Worm (Caenorhabditis elegans) whole organism, late embryonic: Measurements from ENCODE around the gene F16B4.2.

Experiments
- ama-1 ChIP-seq: fragments of 150-350 bp; optimal IDR thresholded peaks from 2 replicates; lab custom pipeline; 2014
- ceh-14 ChIP-seq: sonication (generic microtip); optimal IDR thresholded peaks from 2 replicates; lab custom pipeline; 2016; ENCODE audit warnings: missing genotype, missing genetic modification characterization, missing compliant biosample characterization
- ceh-19 ChIP-seq: fragments of 200-800 bp; sonication (Bioruptor generic); optimal IDR thresholded peaks from 2 replicates; lab custom pipeline; 2018; ENCODE audit warnings: mild to moderate bottlenecking, missing genetic modification characterization, missing compliant biosample characterization
- ceh-31 ChIP-seq: sonication (generic microtip); optimal IDR thresholded peaks from 2 replicates; lab custom pipeline; 2016; ENCODE audit warnings: missing genetic modification characterization, missing compliant biosample characterization
- elt-2 ChIP-seq: sonication (generic microtip); optimal IDR thresholded peaks from 2 replicates; lab custom pipeline; 2016; ENCODE audit warnings: missing genetic modification reagents, missing genetic modification characterization, missing compliant biosample characterization
- pat-9 ChIP-seq: fragments of 200-800 bp; sonication (Bioruptor generic); optimal IDR thresholded peaks from 2 replicates; lab custom pipeline; 2018; ENCODE audit warnings: mild to moderate bottlenecking, missing genetic modification characterization, moderate library complexity, missing compliant biosample characterization
- pax-1 ChIP-seq: fragments of 150-350 bp; optimal IDR thresholded peaks from 2 replicates; lab custom pipeline; 2014; ENCODE audit warnings: missing biosample characterization, missing genetic modification characterization
- pqm-1 ChIP-seq: sonication (generic microtip); optimal IDR thresholded peaks from 2 replicates; lab custom pipeline; 2016; ENCODE audit warnings: missing genetic modification characterization, missing compliant biosample characterization
- rnt-1 ChIP-seq: sonication (generic microtip); optimal IDR thresholded peaks from 2 replicates; lab custom pipeline; 2016; ENCODE audit warnings: missing genetic modification characterization, missing compliant biosample characterization
- sox-4 ChIP-seq: sonication (generic microtip); optimal IDR thresholded peaks from 2 replicates; lab custom pipeline; 2017; ENCODE audit warnings: mild to moderate bottlenecking, missing genetic modification characterization, inconsistent platforms, missing compliant biosample characterization
- syd-9 ChIP-seq: sonication (generic microtip); optimal IDR thresholded peaks from 2 replicates; lab custom pipeline; 2016; ENCODE audit warnings: mild to moderate bottlenecking, missing genetic modification characterization, moderate library complexity, missing compliant biosample characterization
- unc-86 ChIP-seq: sonication (generic microtip); optimal IDR thresholded peaks from 2 replicates; lab custom pipeline; 2016; ENCODE audit warnings: missing genetic modification characterization, missing compliant biosample characterization

DNA sequence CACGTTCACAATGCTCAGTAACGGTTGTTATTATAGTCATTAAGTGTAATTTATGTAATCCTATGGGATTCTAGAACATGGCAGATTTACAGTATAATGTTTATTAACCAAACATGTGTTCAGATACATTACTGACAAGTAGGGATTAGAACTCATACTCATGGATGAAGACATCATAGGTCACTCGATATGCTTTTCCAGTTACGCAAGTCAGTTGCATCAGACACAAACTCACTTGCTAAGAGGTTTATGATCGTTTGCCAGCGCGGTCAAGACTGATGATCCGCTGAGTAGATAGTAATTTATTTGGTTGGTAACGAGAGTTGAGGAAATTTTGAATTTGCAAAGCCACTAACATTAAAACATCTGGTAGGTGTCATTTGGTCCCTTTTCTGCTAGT is 26.2 kb upstream of the F16B4.2 start:
- no peak for TF ChIP-seq ceh-19 (GFP tag; lab: Kevin White, UChicago)
- TF ChIP-seq ceh-31 (tag; lab: Kevin White, UChicago), result no peak
- no peak for TF ChIP-seq rnt-1 (tag; lab: Kevin White, UChicago)
- TF ChIP-seq syd-9 (tag; lab: Kevin White, UChicago), result no peak
- no peak for TF ChIP-seq ama-1 (lab: Kevin White, UChicago)
- TF ChIP-seq unc-86 (tag; lab: Kevin White, UChicago), result no peak
- no peak for TF ChIP-seq elt-2
- TF ChIP-seq ceh-14 (tag; lab: Kevin White, UChicago), result no peak
- TF ChIP-seq sox-4 (tag; lab: Kevin White, UChicago), result no peak
- TF ChIP-seq pat-9 (tag; lab: Kevin White, UChicago), result no peak
- TF ChIP-seq pax-1 (tag; lab: Kevin White, UChicago), result no peak
- no peak for TF ChIP-seq pqm-1
